Fruit fly (Drosophila melanogaster) whole organism, embryonic: Measurements from ENCODE around the gene Srr.
A peak's percentile ranks its signal among the peaks of the same experiment; 100 is the strongest.

Experiments used
- Awh ChIP-seq: fragments of 200-800 bp; sonication (Bioruptor generic); IDR thresholded peaks from 2 replicates; pipeline ENCODE4, ENCODE4 v1.3.6; 2022; ENCODE audit warnings: missing biosample characterization, missing genetic modification characterization
- B-H2 ChIP-seq: fragments of 200-800 bp; sonication (Bioruptor generic); optimal IDR thresholded peaks from 2 replicates; lab custom pipeline; 2018; ENCODE audit warnings: missing biosample characterization, mild to moderate bottlenecking, missing genetic modification characterization
- Bgb ChIP-seq: fragments of 200-800 bp; sonication (Bioruptor generic); IDR thresholded peaks from 2 replicates; pipeline ENCODE4 v1.3.6; 2022; ENCODE audit warnings: missing biosample characterization, missing genetic modification characterization; ENCODE audit not compliant: partially characterized antibody
- CG10543 ChIP-seq: fragments of 200-800 bp; sonication (Bioruptor generic); optimal IDR thresholded peaks from 3 replicates; lab custom pipeline; 2017; ENCODE audit warnings: missing biosample characterization, mild to moderate bottlenecking, missing genetic modification characterization, moderate library complexity
- CG10959 ChIP-seq: fragments of 200-800 bp; sonication (Bioruptor generic); IDR thresholded peaks from 2 replicates; pipeline ENCODE4 v1.3.6; 2022; ENCODE audit warnings: missing biosample characterization, missing genetic modification characterization
- CG11247 ChIP-seq: fragments of 200-800 bp; sonication (Bioruptor generic); IDR thresholded peaks from 2 replicates; pipeline ENCODE4 v1.3.6; 2022; ENCODE audit warnings: missing biosample characterization, missing genetic modification characterization
- CG11456 ChIP-seq: fragments of 200-800 bp; sonication (Bioruptor generic); IDR thresholded peaks from 3 replicates; pipeline ENCODE4 v1.3.6; 2022; ENCODE audit warnings: missing biosample characterization, missing genetic modification characterization
- CG11504 ChIP-seq: fragments of 200-800 bp; sonication (Bioruptor generic); optimal IDR thresholded peaks from 3 replicates; lab custom pipeline; 2019; ENCODE audit warnings: missing biosample characterization, mild to moderate bottlenecking, missing genetic modification characterization, moderate library complexity
- CG12659 ChIP-seq: fragments of 200-800 bp; sonication (Bioruptor generic); optimal IDR thresholded peaks from 3 replicates; lab custom pipeline; 2017; ENCODE audit warnings: mild to moderate bottlenecking, missing biosample characterization, missing genetic modification reagents, missing genetic modification characterization
- CG12769 ChIP-seq: fragments of 200-800 bp; sonication (Bioruptor generic); optimal IDR thresholded peaks from 2 replicates; lab custom pipeline; 2019; ENCODE audit warnings: missing biosample characterization, mild to moderate bottlenecking, missing genetic modification characterization, moderate library complexity
- CG1603 ChIP-seq: fragments of 200-800 bp; sonication (Bioruptor generic); optimal IDR thresholded peaks from 2 replicates; lab custom pipeline; 2019; ENCODE audit warnings: missing biosample characterization, mild to moderate bottlenecking, missing genetic modification characterization, moderate library complexity
- CG16779 ChIP-seq: fragments of 200-800 bp; sonication (Bioruptor generic); IDR thresholded peaks from 2 replicates; pipeline ENCODE4 v1.3.6; 2022; ENCODE audit warnings: missing biosample characterization, missing genetic modification characterization
- CG17328 ChIP-seq: fragments of 200-800 bp; sonication (Bioruptor generic); IDR thresholded peaks from 2 replicates; pipeline ENCODE4 v1.3.6; 2022; ENCODE audit warnings: missing biosample characterization, missing genetic modification characterization
- CG2875 ChIP-seq: fragments of 200-800 bp; sonication (Bioruptor generic); optimal IDR thresholded peaks from 2 replicates; lab custom pipeline; 2017; ENCODE audit warnings: missing biosample characterization, mild to moderate bottlenecking, missing genetic modification characterization, missing genetic modification reagents
- CG32532 ChIP-seq: fragments of 200-800 bp; sonication (Bioruptor generic); IDR thresholded peaks from 2 replicates; pipeline ENCODE4 v1.3.6; 2022; ENCODE audit warnings: missing biosample characterization, missing genetic modification characterization
- CG34224 ChIP-seq: fragments of 200-800 bp; sonication (Bioruptor generic); IDR thresholded peaks from 3 replicates; pipeline ENCODE4 v1.3.6; 2022; ENCODE audit warnings: missing biosample characterization, missing genetic modification characterization; ENCODE audit not compliant: partially characterized antibody
- CG4707 ChIP-seq: fragments of 200-800 bp; sonication (Bioruptor generic); optimal IDR thresholded peaks from 2 replicates; lab custom pipeline; 2018; ENCODE audit warnings: missing biosample characterization, mild to moderate bottlenecking, missing genetic modification characterization, moderate library complexity
- CG4820 ChIP-seq: fragments of 200-800 bp; sonication (Bioruptor generic); optimal IDR thresholded peaks from 3 replicates; lab custom pipeline; 2016; ENCODE audit warnings: missing biosample characterization, missing genetic modification characterization
- CG6272 ChIP-seq: fragments of 200-800 bp; sonication (Bioruptor generic); IDR thresholded peaks from 2 replicates; pipeline ENCODE4 v1.3.6; 2022; ENCODE audit warnings: missing biosample characterization, missing genetic modification characterization
- CG6813 ChIP-seq: fragments of 200-800 bp; sonication (Bioruptor generic); optimal IDR thresholded peaks from 2 replicates; lab custom pipeline; 2017; ENCODE audit warnings: missing biosample characterization, missing genetic modification characterization, mild to moderate bottlenecking, moderate library complexity, missing genetic modification reagents
- CG7372 ChIP-seq: fragments of 200-800 bp; sonication (Bioruptor generic); IDR thresholded peaks from 2 replicates; pipeline ENCODE4 v1.3.6; 2022; ENCODE audit warnings: missing biosample characterization, missing genetic modification characterization
- CG8924 ChIP-seq: fragments of 200-800 bp; optimal IDR thresholded peaks from 3 replicates; lab custom pipeline; 2019; ENCODE audit warnings: missing biosample characterization, mild to moderate bottlenecking, missing genetic modification characterization, moderate library complexity
- D19A ChIP-seq: fragments of 200-800 bp; optimal IDR thresholded peaks from 3 replicates; lab custom pipeline; 2019; ENCODE audit warnings: missing biosample characterization, mild to moderate bottlenecking, missing genetic modification characterization, moderate library complexity
- H15 ChIP-seq: fragments of 200-800 bp; sonication (Bioruptor generic); IDR thresholded peaks from 3 replicates; pipeline ENCODE4 v1.3.6; 2022; ENCODE audit warnings: missing biosample characterization, missing genetic modification characterization
- Hsf ChIP-seq: fragments of 200-800 bp; sonication (Bioruptor generic); optimal IDR thresholded peaks from 3 replicates; lab custom pipeline; 2016; ENCODE audit warnings: missing biosample characterization, missing genetic modification characterization
- Opbp ChIP-seq: fragments of 200-800 bp; sonication (Bioruptor generic); IDR thresholded peaks from 3 replicates; pipeline ENCODE4 v1.3.6; 2022; ENCODE audit warnings: missing biosample characterization, missing genetic modification characterization; ENCODE audit not compliant: partially characterized antibody
- Ssrp ChIP-seq: fragments of 200-800 bp; sonication (Bioruptor generic); optimal IDR thresholded peaks from 2 replicates; lab custom pipeline; 2018; ENCODE audit warnings: missing biosample characterization, mild to moderate bottlenecking, missing genetic modification characterization, moderate library complexity
- YL-1 ChIP-seq: fragments of 200-800 bp; sonication (Bioruptor generic); optimal IDR thresholded peaks from 3 replicates; lab custom pipeline; 2017; ENCODE audit warnings: missing biosample characterization, mild to moderate bottlenecking, missing genetic modification characterization
- abd-A ChIP-seq: fragments of 200-800 bp; sonication (Bioruptor generic); optimal IDR thresholded peaks from 3 replicates; lab custom pipeline; 2019; ENCODE audit warnings: missing biosample characterization, mild to moderate bottlenecking, missing genetic modification characterization, moderate library complexity
- cad ChIP-seq: fragments of >200 bp; optimal IDR thresholded peaks from 2 replicates; lab custom pipeline; 2017; ENCODE audit warnings: missing biosample characterization, missing genetic modification characterization
- cg ChIP-seq: fragments of 200-800 bp; sonication (Bioruptor generic); optimal IDR thresholded peaks from 3 replicates; lab custom pipeline; 2019; ENCODE audit warnings: missing biosample characterization, mild to moderate bottlenecking, missing genetic modification characterization, moderate library complexity
- chn ChIP-seq: fragments of 200-800 bp; sonication (Bioruptor generic); optimal IDR thresholded peaks from 2 replicates; lab custom pipeline; 2016; ENCODE audit warnings: missing biosample characterization, missing genetic modification characterization
- ci ChIP-seq: fragments of 200-800 bp; sonication (Bioruptor generic); IDR thresholded peaks from 3 replicates; pipeline ENCODE4 v1.3.6; 2022; ENCODE audit warnings: missing biosample characterization, missing genetic modification characterization
- dan ChIP-seq: fragments of 200-800 bp; sonication (Bioruptor generic); IDR thresholded peaks from 2 replicates; pipeline ENCODE4 v1.3.6; 2022; ENCODE audit warnings: missing biosample characterization, missing genetic modification characterization
- en ChIP-seq: fragments of 200-800 bp; sonication (Bioruptor generic); optimal IDR thresholded peaks from 2 replicates; lab custom pipeline; 2016; ENCODE audit warnings: missing biosample characterization, missing genetic modification characterization
- eve ChIP-seq, 2 experiments: fragments of >200 bp; optimal IDR thresholded peaks; 2 replicates each; lab custom pipeline; 2017; ENCODE audit warnings: missing biosample characterization in 2 of 2, missing genetic modification characterization in 2 of 2
- fd64A ChIP-seq: fragments of 200-800 bp; sonication (Bioruptor generic); optimal IDR thresholded peaks from 3 replicates; lab custom pipeline; 2018; ENCODE audit warnings: missing biosample characterization, mild to moderate bottlenecking, missing genetic modification characterization
- gro ChIP-seq: fragments of 200-800 bp; sonication (Bioruptor generic); optimal IDR thresholded peaks from 2 replicates; lab custom pipeline; 2016; ENCODE audit warnings: missing biosample characterization, missing genetic modification characterization
- hb ChIP-seq: fragments of 200-800 bp; sonication (Bioruptor generic); IDR thresholded peaks from 3 replicates; pipeline ENCODE4 v1.3.6; 2022; ENCODE audit warnings: missing biosample characterization, missing genetic modification characterization; ENCODE audit not compliant: partially characterized antibody
- insv ChIP-seq, 2 experiments: fragments of 200-800 bp; sonication (Bioruptor generic); optimal IDR thresholded peaks; 3 replicates each; lab custom pipeline; 2016 to 2018; ENCODE audit warnings: missing biosample characterization in 2 of 2, missing genetic modification characterization in 2 of 2
- oc ChIP-seq: fragments of 200-800 bp; sonication (Bioruptor generic); optimal IDR thresholded peaks from 2 replicates; lab custom pipeline; 2018; ENCODE audit warnings: missing biosample characterization, mild to moderate bottlenecking, missing genetic modification characterization, moderate library complexity
- peb ChIP-seq: fragments of 200-800 bp; sonication (Bioruptor generic); IDR thresholded peaks from 2 replicates; pipeline ENCODE4 v1.3.6; 2022; ENCODE audit warnings: missing biosample characterization, missing genetic modification characterization
- pfk ChIP-seq: fragments of 200-800 bp; sonication (Bioruptor generic); optimal IDR thresholded peaks from 2 replicates; lab custom pipeline; 2018; ENCODE audit warnings: missing biosample characterization, mild to moderate bottlenecking, missing genetic modification characterization, moderate library complexity
- pho ChIP-seq: fragments of 200-800 bp; sonication (Bioruptor generic); optimal IDR thresholded peaks from 2 replicates; lab custom pipeline; 2016; ENCODE audit warnings: missing biosample characterization, missing genetic modification characterization
- phol ChIP-seq: fragments of 200-800 bp; sonication (Bioruptor generic); optimal IDR thresholded peaks from 3 replicates; lab custom pipeline; 2018; ENCODE audit warnings: missing biosample characterization, mild to moderate bottlenecking, missing genetic modification characterization, moderate library complexity
- ttk ChIP-seq: fragments of 200-800 bp; sonication (Bioruptor generic); IDR thresholded peaks from 2 replicates; pipeline ENCODE4 v2.1.2; 2022; ENCODE audit warnings: missing biosample characterization, missing genetic modification characterization
- zen2 ChIP-seq: fragments of 200-800 bp; sonication (Bioruptor generic); IDR thresholded peaks from 3 replicates; pipeline ENCODE4 v1.3.6; 2022; ENCODE audit warnings: missing biosample characterization, missing genetic modification characterization; ENCODE audit not compliant: partially characterized antibody
- zf30C ChIP-seq: fragments of 200-800 bp; sonication (Bioruptor generic); optimal IDR thresholded peaks from 3 replicates; lab custom pipeline; 2018; ENCODE audit warnings: missing biosample characterization, mild to moderate bottlenecking, missing genetic modification characterization

Srr gene

dm6 chr3R:9340425-9341188, 24.6 kb upstream of the Srr start (continued):
- TF ChIP-seq Hsf (GFP tag; lab: Kevin White, UChicago): peak; percentile 71
- TF ChIP-seq cg (GFP tag; lab: Kevin White, UChicago): no peak
- peak; percentile 88 for TF ChIP-seq CG32532
- peak in 1 of 2 experiments; percentile 65 for TF ChIP-seq insv (GFP tag; optimal IDR thresholded peaks at IDR 0.05; lab: Kevin White, UChicago)
- TF ChIP-seq CG17328 (GFP tag; lab: Robert Waterston, UW): peak; percentile 76
- TF ChIP-seq CG10543 (GFP tag; lab: Kevin White, UChicago): peak; percentile 84
- peak; percentile 67 for TF ChIP-seq Awh (GFP tag; lab: Robert Waterston, UW)
- TF ChIP-seq CG12769 (tag; lab: Kevin White, UChicago): peak; percentile 78
- TF ChIP-seq B-H2 (GFP tag; lab: Kevin White, UChicago): peak; percentile 82
- TF ChIP-seq CG1603 (tag; lab: Kevin White, UChicago): peak; percentile 71
- TF ChIP-seq fd64A: peak; percentile 43
- peak; percentile 65; the same call in 1 of the 2 replicates for TF ChIP-seq peb
- TF ChIP-seq CG11456 (GFP tag; lab: Robert Waterston, UW): peak; percentile 81
- TF ChIP-seq pho (GFP tag; lab: Kevin White, UChicago): peak; percentile 68
- peak; percentile 70 for TF ChIP-seq CG16779 (GFP tag; lab: Robert Waterston, UW)
- TF ChIP-seq CG10959: peak; percentile 65; the same call in 1 of the 2 replicates
- TF ChIP-seq dan (GFP tag; lab: Robert Waterston, UW): no peak
- no peak for TF ChIP-seq cad (GFP tag; lab: Kevin White, UChicago)
- TF ChIP-seq CG4707: peak; percentile 70
- TF ChIP-seq CG4820 (GFP tag; lab: Kevin White, UChicago): peak; percentile 82
- peak; percentile 38 for TF ChIP-seq gro (GFP tag; lab: Kevin White, UChicago)
- TF ChIP-seq ttk: peak; percentile 62
- TF ChIP-seq CG12659 (GFP tag; lab: Kevin White, UChicago): peak; percentile 94
- peak; percentile 60 for TF ChIP-seq CG6272 (GFP tag; lab: Robert Waterston, UW)
- TF ChIP-seq ci (GFP tag; lab: Robert Waterston, UW): peak; percentile 79; the same call in 2 of the 3 replicates
- TF ChIP-seq zen2 (GFP tag; lab: Robert Waterston, UW): no peak
- peak; percentile 66 for TF ChIP-seq CG7372
- TF ChIP-seq abd-A (tag; lab: Kevin White, UChicago): no peak
- TF ChIP-seq Bgb (GFP tag; lab: Robert Waterston, UW): no peak
- TF ChIP-seq chn: peak; percentile 72
- peak; percentile 73 for TF ChIP-seq oc
- peak in 1 of 2 experiments; percentile 93 for TF ChIP-seq eve (GFP tag; optimal IDR thresholded peaks at IDR 0.05; lab: Kevin White, UChicago)
- peak; percentile 31 for TF ChIP-seq en (GFP tag; lab: Kevin White, UChicago)
- TF ChIP-seq CG2875 (GFP tag; lab: Kevin White, UChicago): peak; percentile 78
- TF ChIP-seq YL-1: peak; percentile 38
- peak; percentile 95 for TF ChIP-seq CG8924 (tag; lab: Kevin White, UChicago)
- no peak for TF ChIP-seq Opbp
- no peak for TF ChIP-seq hb (GFP tag; lab: Robert Waterston, UW)
- TF ChIP-seq H15: peak; percentile 66; the same call in 2 of the 3 replicates
- TF ChIP-seq pfk (GFP tag; lab: Kevin White, UChicago): no peak
- no peak for TF ChIP-seq CG34224 (GFP tag; lab: Robert Waterston, UW)
- peak; percentile 88 for TF ChIP-seq phol (tag; lab: Kevin White, UChicago)
- TF ChIP-seq CG11504 (tag; lab: Kevin White, UChicago): peak; percentile 94
- TF ChIP-seq D19A: peak; percentile 98
- TF ChIP-seq Ssrp (tag; lab: Kevin White, UChicago): peak; percentile 90
- no peak for TF ChIP-seq zf30C (GFP tag; lab: Kevin White, UChicago)
- TF ChIP-seq CG6813 (GFP tag; lab: Kevin White, UChicago): peak; percentile 77
- TF ChIP-seq CG11247 (GFP tag; lab: Robert Waterston, UW): peak; percentile 57
